Worm (Caenorhabditis elegans) whole organism, L2 larva: ENCODE measurements around the gene M117.4.

Experiments
- fos-1 ChIP-seq: fragments of 150-350 bp; optimal IDR thresholded peaks from 2 replicates; lab custom pipeline; 2014; ENCODE audit warnings: missing biosample characterization, missing genetic modification characterization
- nhr-12 ChIP-seq: fragments of 150-350 bp; optimal IDR thresholded peaks from 2 replicates; lab custom pipeline; 2014; ENCODE audit warnings: missing biosample characterization, missing genetic modification characterization
- nhr-129 ChIP-seq: fragments of 150-350 bp; optimal IDR thresholded peaks from 2 replicates; lab custom pipeline; 2014; ENCODE audit warnings: missing biosample characterization, missing genetic modification characterization
- ztf-4 ChIP-seq: fragments of 150-350 bp; optimal IDR thresholded peaks from 2 replicates; lab custom pipeline; 2014; ENCODE audit warnings: missing biosample characterization, missing genetic modification characterization

ce11 chrIV:11833456-11833855 lies at the start of gene M117.4:
- no peak for TF ChIP-seq nhr-129
- TF ChIP-seq ztf-4 (tag; lab: Kevin White, UChicago) = no peak
- no peak for TF ChIP-seq nhr-12 (tag; lab: Kevin White, UChicago)
- TF ChIP-seq fos-1 (tag; lab: Kevin White, UChicago) = no peak
